Worm (Caenorhabditis elegans) whole organism, young adult: Measurements from ENCODE around the gene ztf-20.
A peak's percentile ranks its signal among the peaks of the same experiment; 100 is the strongest.

Experiments
- B0019.2 ChIP-seq: fragments of 200-800 bp; sonication (Bioruptor generic); conservative IDR thresholded peaks from 2 replicates; pipeline ENCODE4 v1.3.6; 2022; ENCODE audit warnings: missing genetic modification reagents, missing genetic modification characterization, missing compliant biosample characterization
- B0035.1 ChIP-seq: sonication (generic microtip); optimal IDR thresholded peaks from 2 replicates; lab custom pipeline; 2016; ENCODE audit warnings: missing genetic modification characterization, mild to moderate bottlenecking, missing compliant biosample characterization, missing genotype, missing genetic modification reagents
- B0261.1 ChIP-seq: sonication (generic microtip); optimal IDR thresholded peaks from 2 replicates; lab custom pipeline; 2016; ENCODE audit warnings: mild to moderate bottlenecking, missing genetic modification characterization, moderate library complexity, missing compliant biosample characterization
- C06A6.2 ChIP-seq: fragments of 200-800 bp; sonication (Bioruptor generic); conservative IDR thresholded peaks from 2 replicates; pipeline ENCODE4 v1.3.6; 2022; ENCODE audit warnings: missing genetic modification characterization, missing compliant biosample characterization
- F23B12.7 ChIP-seq: sonication (generic microtip); optimal IDR thresholded peaks from 2 replicates; lab custom pipeline; 2017; ENCODE audit warnings: missing genetic modification characterization, mild to moderate bottlenecking, missing compliant biosample characterization, antibody characterized with exemption, moderate library complexity; ENCODE audit not compliant: insufficient read depth
- F39B2.1 ChIP-seq: fragments of 200-800 bp; sonication (Bioruptor generic); IDR thresholded peaks from 2 replicates; pipeline ENCODE4 v1.3.6; 2022; ENCODE audit warnings: missing genetic modification reagents, missing genetic modification characterization, missing compliant biosample characterization
- F52B5.7 ChIP-seq: sonication (generic microtip); optimal IDR thresholded peaks from 2 replicates; lab custom pipeline; 2016; ENCODE audit warnings: mild to moderate bottlenecking, missing genetic modification characterization, missing compliant biosample characterization
- F55B11.4 ChIP-seq: sonication (generic microtip); optimal IDR thresholded peaks from 2 replicates; lab custom pipeline; 2016; ENCODE audit warnings: missing compliant biosample characterization, missing genetic modification characterization, borderline replicate concordance; ENCODE audit not compliant: insufficient read depth
- F57C9.4 ChIP-seq: sonication (generic microtip); optimal IDR thresholded peaks from 2 replicates; lab custom pipeline; 2017; ENCODE audit warnings: mild to moderate bottlenecking, missing genetic modification characterization, missing compliant biosample characterization
- K12H6.12 ChIP-seq: fragments of 200-800 bp; sonication (Bioruptor generic); optimal IDR thresholded peaks from 2 replicates; lab custom pipeline; 2018; ENCODE audit warnings: mild to moderate bottlenecking, missing genetic modification characterization, missing compliant biosample characterization
- T07F8.4 ChIP-seq: sonication (generic microtip); optimal IDR thresholded peaks from 2 replicates; lab custom pipeline; 2016; ENCODE audit warnings: mild to moderate bottlenecking, missing genetic modification characterization, moderate library complexity, missing compliant biosample characterization
- Y79H2A.3 ChIP-seq: fragments of 200-800 bp; sonication (Bioruptor generic); conservative IDR thresholded peaks from 2 replicates; pipeline ENCODE4 v1.3.6; 2022; ENCODE audit warnings: missing genetic modification reagents, missing genetic modification characterization, missing compliant biosample characterization
- ZK185.1 ChIP-seq: sonication (generic microtip); optimal IDR thresholded peaks from 2 replicates; lab custom pipeline; 2016; ENCODE audit warnings: mild to moderate bottlenecking, missing genetic modification characterization, missing compliant biosample characterization; ENCODE audit not compliant: poor library complexity, severe bottlenecking
- akir-1 ChIP-seq: fragments of 200-800 bp; sonication (Bioruptor generic); optimal IDR thresholded peaks from 2 replicates; lab custom pipeline; 2018; ENCODE audit warnings: mild to moderate bottlenecking, missing genetic modification characterization, moderate library complexity, missing compliant biosample characterization
- athp-1 ChIP-seq: sonication (generic microtip); optimal IDR thresholded peaks from 2 replicates; lab custom pipeline; 2017; ENCODE audit warnings: mild to moderate bottlenecking, missing genetic modification characterization, missing compliant biosample characterization
- cebp-2 ChIP-seq: fragments of 200-800 bp; sonication (Bioruptor generic); IDR thresholded peaks from 2 replicates; pipeline ENCODE4 v1.3.6; 2022; ENCODE audit warnings: missing genetic modification characterization, missing compliant biosample characterization
- ceh-79 ChIP-seq: sonication (generic microtip); optimal IDR thresholded peaks from 2 replicates; lab custom pipeline; 2017; ENCODE audit warnings: mild to moderate bottlenecking, missing genetic modification characterization, missing compliant biosample characterization
- ceh-91 ChIP-seq: fragments of 200-800 bp; sonication (Bioruptor generic); IDR thresholded peaks from 2 replicates; pipeline ENCODE4 v1.3.6; 2022; ENCODE audit warnings: missing genetic modification reagents, missing genetic modification characterization, missing compliant biosample characterization
- die-1 ChIP-seq: sonication (generic microtip); optimal IDR thresholded peaks from 2 replicates; lab custom pipeline; 2016; ENCODE audit warnings: missing genotype, mild to moderate bottlenecking, missing genetic modification characterization, missing compliant biosample characterization
- dpff-1 ChIP-seq: sonication (generic microtip); optimal IDR thresholded peaks from 2 replicates; lab custom pipeline; 2017; ENCODE audit warnings: mild to moderate bottlenecking, missing genetic modification characterization, missing compliant biosample characterization
- egrh-3 ChIP-seq: fragments of 200-800 bp; sonication (Bioruptor generic); IDR thresholded peaks from 2 replicates; pipeline ENCODE4 v1.3.6; 2022; ENCODE audit warnings: missing genetic modification reagents, missing genetic modification characterization, missing compliant biosample characterization
- fkh-3 ChIP-seq: sonication (generic microtip); optimal IDR thresholded peaks from 2 replicates; lab custom pipeline; 2016; ENCODE audit warnings: mild to moderate bottlenecking, missing genetic modification characterization, missing compliant biosample characterization
- gei-17 ChIP-seq: fragments of 200-800 bp; sonication (Bioruptor generic); optimal IDR thresholded peaks from 2 replicates; lab custom pipeline; 2018; ENCODE audit warnings: mild to moderate bottlenecking, missing genetic modification characterization, missing compliant biosample characterization
- hlh-12 ChIP-seq: sonication (generic microtip); optimal IDR thresholded peaks from 2 replicates; lab custom pipeline; 2016; ENCODE audit warnings: missing genetic modification characterization, missing compliant biosample characterization
- hmg-1.2 ChIP-seq: fragments of 200-800 bp; sonication (Bioruptor generic); IDR thresholded peaks from 2 replicates; pipeline ENCODE4 v1.3.6; 2022; ENCODE audit warnings: missing genetic modification reagents, missing genetic modification characterization, missing compliant biosample characterization
- hmg-20 ChIP-seq: fragments of 200-800 bp; sonication (Bioruptor generic); IDR thresholded peaks from 2 replicates; pipeline ENCODE4 v1.3.6; 2022; ENCODE audit warnings: missing genetic modification reagents, missing genetic modification characterization, missing compliant biosample characterization
- hrde-1 ChIP-seq: sonication (generic microtip); optimal IDR thresholded peaks from 2 replicates; lab custom pipeline; 2016; ENCODE audit warnings: missing genetic modification characterization, mild to moderate bottlenecking, missing compliant biosample characterization, moderate library complexity, missing genotype, missing genetic modification reagents, borderline replicate concordance
- let-526 ChIP-seq: fragments of 200-800 bp; sonication (Bioruptor generic); IDR thresholded peaks from 2 replicates; pipeline ENCODE4 v1.3.6; 2022; ENCODE audit warnings: missing genetic modification reagents, missing genetic modification characterization, missing compliant biosample characterization
- lin-35 ChIP-seq, 3 experiments: fragments of 150-350 bp in 2 of 3; sonication (generic microtip) in 1 of 3; optimal IDR thresholded peaks; 2 replicates each; lab custom pipeline; 2014 to 2018; ENCODE audit warnings: missing biosample characterization in 3 of 3, missing genetic modification characterization in 3 of 3, missing genetic modification reagents in 3 of 3
- nfyb-1 ChIP-seq: fragments of 200-800 bp; sonication (Bioruptor generic); IDR thresholded peaks from 2 replicates; pipeline ENCODE4 v1.3.6; 2022; ENCODE audit warnings: missing genetic modification reagents, missing genetic modification characterization, missing compliant biosample characterization
- nhr-120 ChIP-seq: fragments of 200-800 bp; sonication (Bioruptor generic); IDR thresholded peaks from 2 replicates; pipeline ENCODE4 v1.3.6; 2022; ENCODE audit warnings: missing genetic modification characterization, missing compliant biosample characterization
- nhr-80 ChIP-seq: sonication (generic microtip); optimal IDR thresholded peaks from 2 replicates; lab custom pipeline; 2016; ENCODE audit warnings: missing genetic modification characterization, missing compliant biosample characterization
- nhr-90 ChIP-seq: sonication (generic microtip); optimal IDR thresholded peaks from 2 replicates; lab custom pipeline; 2016; ENCODE audit warnings: missing genotype, mild to moderate bottlenecking, missing genetic modification characterization, missing compliant biosample characterization
- pbrm-1 ChIP-seq: fragments of 200-800 bp; sonication (Bioruptor generic); IDR thresholded peaks from 2 replicates; pipeline ENCODE4 v1.3.6; 2022; ENCODE audit warnings: missing genetic modification reagents, missing genetic modification characterization, missing compliant biosample characterization
- pha-4 ChIP-seq: fragments of 150-350 bp; sonication (generic microtip); optimal IDR thresholded peaks from 2 replicates; lab custom pipeline; 2014; ENCODE audit warnings: missing biosample characterization, missing genetic modification reagents, missing genetic modification characterization
- rcor-1 ChIP-seq: fragments of 200-800 bp; sonication (Bioruptor generic); IDR thresholded peaks from 2 replicates; pipeline ENCODE4 v1.3.6; 2022; ENCODE audit warnings: missing genetic modification reagents, missing genetic modification characterization, missing compliant biosample characterization
- rec-8 ChIP-seq, 2 experiments: sonication (generic microtip); optimal IDR thresholded peaks; 2 replicates each; lab custom pipeline; 2016; ENCODE audit warnings: mild to moderate bottlenecking in 2 of 2, missing genetic modification characterization in 2 of 2, missing genetic modification reagents in 2 of 2, missing genotype in 2 of 2, missing biosample characterization in 1 of 2, missing compliant biosample characterization in 1 of 2, moderate library complexity in 1 of 2
- repo-1 ChIP-seq: sonication (generic microtip); optimal IDR thresholded peaks from 2 replicates; lab custom pipeline; 2017; ENCODE audit warnings: mild to moderate bottlenecking, missing genetic modification characterization, missing compliant biosample characterization
- sea-2 ChIP-seq: fragments of 200-800 bp; sonication (Bioruptor generic); IDR thresholded peaks from 2 replicates; pipeline ENCODE4 v1.3.6; 2022; ENCODE audit warnings: missing genetic modification characterization, missing compliant biosample characterization
- snpc-3.4 ChIP-seq: sonication (generic microtip); optimal IDR thresholded peaks from 2 replicates; lab custom pipeline; 2017; ENCODE audit warnings: missing genetic modification characterization, mild to moderate bottlenecking, missing compliant biosample characterization, antibody characterized with exemption, moderate library complexity, missing genotype, missing genetic modification reagents
- snpc-4 ChIP-seq, 5 experiments: fragments of 150-350 bp in 1 of 5; sonication (generic microtip) in 4 of 5; optimal IDR thresholded peaks; 2 replicates each; lab custom pipeline; 2014 to 2018; ENCODE audit warnings: missing genetic modification characterization in 5 of 5, missing biosample characterization in 3 of 5, antibody characterized with exemption in 2 of 5, mild to moderate bottlenecking in 2 of 5, missing compliant biosample characterization in 2 of 5, missing genotype in 2 of 5, moderate library complexity in 2 of 5, missing genetic modification reagents in 1 of 5
- somi-1 ChIP-seq: fragments of 200-800 bp; sonication (Bioruptor generic); optimal IDR thresholded peaks from 2 replicates; lab custom pipeline; 2018; ENCODE audit warnings: mild to moderate bottlenecking, missing genetic modification characterization, missing compliant biosample characterization
- tbp1 ChIP-seq: fragments of 200-800 bp; sonication (Bioruptor generic); optimal IDR thresholded peaks from 2 replicates; lab custom pipeline; 2018; ENCODE audit warnings: mild to moderate bottlenecking, missing genetic modification characterization, missing compliant biosample characterization
- tbx-9 ChIP-seq: sonication (generic microtip); optimal IDR thresholded peaks from 2 replicates; lab custom pipeline; 2016; ENCODE audit warnings: borderline replicate concordance, missing genetic modification characterization, inconsistent platforms, missing compliant biosample characterization
- xnd-1 ChIP-seq: sonication (generic microtip); optimal IDR thresholded peaks from 2 replicates; lab custom pipeline; 2016; ENCODE audit warnings: missing genotype, missing genetic modification reagents, missing genetic modification characterization, missing compliant biosample characterization
- ztf-26 ChIP-seq: sonication (generic microtip); optimal IDR thresholded peaks from 2 replicates; lab custom pipeline; 2017; ENCODE audit warnings: missing genetic modification characterization, missing compliant biosample characterization
- ztf-28 ChIP-seq: fragments of 200-800 bp; sonication (Bioruptor generic); IDR thresholded peaks from 2 replicates; pipeline ENCODE4 v1.3.6; 2022; ENCODE audit warnings: missing genetic modification reagents, missing genetic modification characterization, missing compliant biosample characterization

ztf-20 gene

ce11 chrV:18980980-18981529 is 21.1 kb upstream of the ztf-20 start, which contains the start of the genes mrps-35 and sws-1 (continued):
- no peak for TF ChIP-seq snpc-4 (GFP tag; optimal IDR thresholded peaks at IDR 0.05; lab: Kevin White, UChicago)
- peak in 3 of 4 experiments; percentile 4 to 39 (median 19) for TF ChIP-seq snpc-4 (tag; optimal IDR thresholded peaks at IDR 0.05; lab: Kevin White, UChicago)
- TF ChIP-seq sea-2 (GFP tag; lab: Robert Waterston, UW): 0 out of 2 replicates have a peak, but pooled peaks have one; percentile 16
- TF ChIP-seq F39B2.1 (GFP tag; lab: Robert Waterston, UW): no peak
- TF ChIP-seq nhr-90 (tag; lab: Kevin White, UChicago): no peak
- TF ChIP-seq C06A6.2 (GFP tag; lab: Robert Waterston, UW): no peak
- TF ChIP-seq hrde-1 (tag; lab: Kevin White, UChicago): peak; percentile 3
- no peak for TF ChIP-seq gei-17 (GFP tag; lab: Kevin White, UChicago)
- TF ChIP-seq dpff-1 (tag; lab: Kevin White, UChicago): no peak
- TF ChIP-seq nfyb-1 (GFP tag; lab: Robert Waterston, UW): 0 out of 2 replicates have a peak, but pooled peaks have one; percentile 54
- no peak for TF ChIP-seq nhr-120
- TF ChIP-seq F52B5.7 (tag; lab: Kevin White, UChicago): no peak
- TF ChIP-seq rec-8 (tag; optimal IDR thresholded peaks at IDR 0.05; lab: Kevin White, UChicago): peak; percentile 11 to 71
- peak; percentile 85 for TF ChIP-seq ZK185.1
- TF ChIP-seq tbx-9 (tag; lab: Kevin White, UChicago): no peak
- peak; percentile 28; the same call in 1 of the 2 replicates for TF ChIP-seq egrh-3
- peak; percentile 37 for TF ChIP-seq F57C9.4 (tag; lab: Kevin White, UChicago)
- TF ChIP-seq cebp-2 (GFP tag; lab: Robert Waterston, UW): 0 out of 2 replicates have a peak, but pooled peaks have one; percentile 49
- TF ChIP-seq ztf-26 (tag; lab: Kevin White, UChicago): no peak
- no peak for TF ChIP-seq fkh-3
- TF ChIP-seq akir-1 (GFP tag; lab: Kevin White, UChicago): no peak
- no peak for TF ChIP-seq F23B12.7 (tag; lab: Kevin White, UChicago)
- TF ChIP-seq hmg-1.2 (GFP tag; lab: Robert Waterston, UW): 0 out of 2 replicates have a peak, but pooled peaks have one; percentile 19
- TF ChIP-seq ceh-79 (tag; lab: Kevin White, UChicago): no peak
- no peak for TF ChIP-seq B0261.1 (tag; lab: Kevin White, UChicago)
- TF ChIP-seq F55B11.4 (tag; lab: Kevin White, UChicago): no peak
- peak in 2 of 3 experiments; percentile 25 to 72 for TF ChIP-seq lin-35 (GFP tag; optimal IDR thresholded peaks at IDR 0.05; lab: Kevin White, UChicago)
- peak; percentile 61; the same call in 1 of the 2 replicates for TF ChIP-seq pbrm-1
- TF ChIP-seq K12H6.12 (tag; lab: Kevin White, UChicago): peak; percentile 89
- 0 out of 2 replicates have a peak, but pooled peaks have one; percentile 45 for TF ChIP-seq let-526 (GFP tag; lab: Robert Waterston, UW)
- TF ChIP-seq T07F8.4: no peak
- TF ChIP-seq hlh-12 (tag; lab: Kevin White, UChicago): no peak
- TF ChIP-seq ztf-28 (GFP tag; lab: Robert Waterston, UW): no peak
- TF ChIP-seq Y79H2A.3 (GFP tag; lab: Robert Waterston, UW): no peak
- TF ChIP-seq somi-1 (GFP tag; lab: Kevin White, UChicago): no peak
- TF ChIP-seq hmg-20 (GFP tag; lab: Robert Waterston, UW): no peak
- no peak for TF ChIP-seq repo-1 (tag; lab: Kevin White, UChicago)
- no peak for TF ChIP-seq B0035.1 (tag; lab: Kevin White, UChicago)
- peak; percentile 11 for TF ChIP-seq athp-1 (tag; lab: Kevin White, UChicago)
- peak; percentile 14; the same call in 1 of the 2 replicates for TF ChIP-seq ceh-91 (GFP tag; lab: Robert Waterston, UW)
- no peak for TF ChIP-seq die-1 (tag; lab: Kevin White, UChicago)
- no peak for TF ChIP-seq nhr-80 (tag; lab: Kevin White, UChicago)
- TF ChIP-seq tbp1 (GFP tag; lab: Kevin White, UChicago): peak; percentile 34
- TF ChIP-seq rcor-1 (GFP tag; lab: Robert Waterston, UW): peak; percentile 66
- peak; percentile 28 for TF ChIP-seq snpc-3.4 (tag; lab: Kevin White, UChicago)
- no peak for TF ChIP-seq B0019.2 (GFP tag; lab: Robert Waterston, UW)
- no peak for TF ChIP-seq xnd-1 (tag; lab: Kevin White, UChicago)
- TF ChIP-seq pha-4 (tag; lab: Kevin White, UChicago): no peak
